Fruit fly (Drosophila melanogaster): ENCODE data around the gene CG18628.

The CG18628 gene

dm6 chr3L:10683899-10684340 lies 44.4 kb downstream of the CG18628 start (continued):
- TF ChIP-seq vnd (GFP tag; IDR thresholded peaks at IDR 0.05; ENCODE audit: partially characterized antibody) (no peak), btn (GFP tag; optimal IDR thresholded peaks at IDR 0.05) (peak; percentile 13), CG12659 (GFP tag; optimal IDR thresholded peaks at IDR 0.05) (peak; percentile 59), sens-2 (GFP tag; IDR thresholded peaks at IDR 0.05) (0 out of 2 replicates have a peak, but pooled peaks have one; percentile 49), esg (GFP tag; conservative IDR thresholded peaks at IDR 0.05) (peak; percentile 70), prd (optimal IDR thresholded peaks at IDR 0.05) (no peak), prd (GFP tag; IDR thresholded peaks at IDR 0.05) (peak; percentile 82), Hr78 (GFP tag; optimal IDR thresholded peaks at IDR 0.05) (peak in 1 of 2 experiments; percentile 19), stwl (tag; optimal IDR thresholded peaks at IDR 0.05) (no peak), CrebB (tag; optimal IDR thresholded peaks at IDR 0.05) (no peak), CG2875 (GFP tag; optimal IDR thresholded peaks at IDR 0.05) (peak; percentile 67), PHDP (tag; optimal IDR thresholded peaks at IDR 0.05) (peak; percentile 17), gsb-n (tag; optimal IDR thresholded peaks at IDR 0.05) (peak; percentile 1), CG17186 (GFP tag; optimal IDR thresholded peaks at IDR 0.05) (no peak), CG14710 (tag; optimal IDR thresholded peaks at IDR 0.05) (peak; percentile 43), Tbp (GFP tag; optimal IDR thresholded peaks at IDR 0.05) (no peak), CG15073 (GFP tag; optimal IDR thresholded peaks at IDR 0.05) (no peak), Opbp (GFP tag; IDR thresholded peaks at IDR 0.05; ENCODE audit: partially characterized antibody) (no peak), pfk (GFP tag; optimal IDR thresholded peaks at IDR 0.05) (no peak), Ets97D (GFP tag; optimal IDR thresholded peaks at IDR 0.05) (no peak), fd96Cb (tag; optimal IDR thresholded peaks at IDR 0.05) (peak; percentile 79), Bgb (GFP tag; IDR thresholded peaks at IDR 0.05; ENCODE audit: partially characterized antibody) (0 out of 2 replicates have a peak, but pooled peaks have one; percentile 14), CG17912 (GFP tag; optimal IDR thresholded peaks at IDR 0.05) (no peak), chn (GFP tag; optimal IDR thresholded peaks at IDR 0.05) (peak; percentile 42), CG11695 (GFP tag; IDR thresholded peaks at IDR 0.05) (peak; percentile 79), CG17612 (GFP tag; IDR thresholded peaks at IDR 0.05) (peak; percentile 36; the same call in 1 of the 2 replicates), Sox102F (GFP tag; optimal IDR thresholded peaks at IDR 0.05) (no peak), CG11398 (GFP tag; optimal IDR thresholded peaks at IDR 0.05) (no peak), CG12155 (GFP tag; optimal IDR thresholded peaks at IDR 0.05) (no peak), scrt (GFP tag; optimal IDR thresholded peaks at IDR 0.05) (peak; percentile 25), sr (GFP tag; IDR thresholded peaks at IDR 0.05) (no peak), cg (GFP tag; optimal IDR thresholded peaks at IDR 0.05) (no peak), CG8290 (GFP tag; optimal IDR thresholded peaks at IDR 0.05) (peak; percentile 31), CG8290 (tag; optimal IDR thresholded peaks at IDR 0.05) (peak in 1 of 2 experiments; percentile 4), Dll (GFP tag; IDR thresholded peaks at IDR 0.05; ENCODE audit: partially characterized antibody) (no peak), CG17385 (GFP tag; optimal IDR thresholded peaks at IDR 0.05) (peak; percentile 45), kay (GFP tag; optimal IDR thresholded peaks at IDR 0.05) (no peak), CG10979 (tag; optimal IDR thresholded peaks at IDR 0.05) (peak; percentile 68), sima (GFP tag; optimal IDR thresholded peaks at IDR 0.05) (no peak), CG2712 (tag; optimal IDR thresholded peaks at IDR 0.05) (peak; percentile 63), gro (GFP tag; optimal IDR thresholded peaks at IDR 0.05) (no peak), amos (GFP tag; IDR thresholded peaks at IDR 0.05; ENCODE audit: partially characterized antibody) (no peak), CG4404 (GFP tag; IDR thresholded peaks at IDR 0.05) (0 out of 2 replicates have a peak, but pooled peaks have one; percentile 9), Dip2 (GFP tag; IDR thresholded peaks at IDR 0.05) (no peak), CG12299 (tag; optimal IDR thresholded peaks at IDR 0.05) (no peak), p53 (GFP tag; optimal IDR thresholded peaks at IDR 0.05) (no peak), CG14441 (GFP tag; IDR thresholded peaks at IDR 0.05) (peak; percentile 68), pzg (GFP tag; optimal IDR thresholded peaks at IDR 0.05) (no peak), MTF-1 (GFP tag; optimal IDR thresholded peaks at IDR 0.05; ENCODE audit: borderline replicate concordance) (peak; percentile 52), dysf (GFP tag; IDR thresholded peaks at IDR 0.05) (peak; percentile 80)
